Fruit fly (Drosophila melanogaster) whole organism, embryonic: ENCODE data around the gene udt.
A peak's percentile ranks its signal among the peaks of the same experiment; 100 is the strongest.

Experiments used
- Awh ChIP-seq: fragments of 200-800 bp; sonication (Bioruptor generic); IDR thresholded peaks from 2 replicates; pipeline ENCODE4, ENCODE4 v1.3.6; 2022; ENCODE audit warnings: missing biosample characterization, missing genetic modification characterization
- CG11696 ChIP-seq: fragments of 200-800 bp; sonication (Bioruptor generic); IDR thresholded peaks from 2 replicates; pipeline ENCODE4 v1.3.6; 2022; ENCODE audit warnings: missing biosample characterization, missing genetic modification characterization
- CG11723 ChIP-seq: fragments of 200-800 bp; sonication (Bioruptor generic); optimal IDR thresholded peaks from 2 replicates; lab custom pipeline; 2017; ENCODE audit warnings: missing biosample characterization, mild to moderate bottlenecking, missing genetic modification characterization
- CG12942 ChIP-seq: fragments of 200-800 bp; sonication (Bioruptor generic); optimal IDR thresholded peaks from 3 replicates; lab custom pipeline; 2016; ENCODE audit warnings: missing biosample characterization, missing genetic modification characterization
- CG14710 ChIP-seq: fragments of 200-800 bp; sonication (Bioruptor generic); optimal IDR thresholded peaks from 3 replicates; lab custom pipeline; 2019; ENCODE audit warnings: missing biosample characterization, mild to moderate bottlenecking, missing genetic modification characterization, moderate library complexity
- CG15601 ChIP-seq: fragments of 200-800 bp; sonication (Bioruptor generic); optimal IDR thresholded peaks from 3 replicates; lab custom pipeline; 2019; ENCODE audit warnings: missing biosample characterization, mild to moderate bottlenecking, missing genetic modification characterization, moderate library complexity
- CG17361 ChIP-seq: fragments of 200-800 bp; sonication (Bioruptor generic); IDR thresholded peaks from 3 replicates; pipeline ENCODE4 v1.3.6; 2022; ENCODE audit warnings: missing biosample characterization, missing genetic modification characterization
- CG17829 ChIP-seq: fragments of 200-800 bp; optimal IDR thresholded peaks from 2 replicates; lab custom pipeline; 2019; ENCODE audit warnings: missing biosample characterization, mild to moderate bottlenecking, missing genetic modification characterization, moderate library complexity
- CG1792 ChIP-seq: fragments of 200-800 bp; sonication (Bioruptor generic); optimal IDR thresholded peaks from 2 replicates; lab custom pipeline; 2016; ENCODE audit warnings: missing biosample characterization, missing genetic modification characterization
- CG18619 ChIP-seq: fragments of 200-800 bp; sonication (Bioruptor generic); optimal IDR thresholded peaks from 3 replicates; lab custom pipeline; 2017; ENCODE audit warnings: missing biosample characterization, mild to moderate bottlenecking, missing genetic modification characterization
- CG34422 ChIP-seq: fragments of 200-800 bp; sonication (Bioruptor generic); IDR thresholded peaks from 3 replicates; pipeline ENCODE4 v1.3.6; 2022; ENCODE audit warnings: missing biosample characterization, missing genetic modification characterization
- CG4360 ChIP-seq: fragments of 200-800 bp; sonication (Bioruptor generic); IDR thresholded peaks from 2 replicates; pipeline ENCODE4 v1.3.6; 2022; ENCODE audit warnings: missing biosample characterization, missing genetic modification characterization
- CG6175 ChIP-seq: fragments of 200-800 bp; sonication (Bioruptor generic); IDR thresholded peaks from 3 replicates; pipeline ENCODE4 v1.3.6; 2022; ENCODE audit warnings: missing biosample characterization, missing genetic modification characterization
- CG6791 ChIP-seq: fragments of 200-800 bp; sonication (Bioruptor generic); IDR thresholded peaks from 3 replicates; pipeline ENCODE4 v1.3.6; 2022; ENCODE audit warnings: missing biosample characterization, missing genetic modification characterization; ENCODE audit not compliant: partially characterized antibody
- CG7372 ChIP-seq: fragments of 200-800 bp; sonication (Bioruptor generic); IDR thresholded peaks from 2 replicates; pipeline ENCODE4 v1.3.6; 2022; ENCODE audit warnings: missing biosample characterization, missing genetic modification characterization
- CG8388 ChIP-seq: fragments of 200-800 bp; sonication (Bioruptor generic); optimal IDR thresholded peaks from 2 replicates; lab custom pipeline; 2019; ENCODE audit warnings: missing biosample characterization, mild to moderate bottlenecking, missing genetic modification characterization, moderate library complexity
- CG9817 ChIP-seq: fragments of 200-800 bp; sonication (Bioruptor generic); optimal IDR thresholded peaks from 2 replicates; lab custom pipeline; 2018; ENCODE audit warnings: missing biosample characterization, mild to moderate bottlenecking, missing genetic modification characterization, moderate library complexity
- Camta ChIP-seq: fragments of 200-800 bp; sonication (Bioruptor generic); optimal IDR thresholded peaks from 2 replicates; lab custom pipeline; 2016; ENCODE audit warnings: missing biosample characterization, missing genetic modification characterization
- Dfd ChIP-seq, 2 experiments: fragments of >200 bp; optimal IDR thresholded peaks; 2 replicates each; lab custom pipeline; 2017; ENCODE audit warnings: missing biosample characterization in 2 of 2, missing genetic modification characterization in 2 of 2
- Doc2 ChIP-seq: fragments of 200-800 bp; sonication (Bioruptor generic); IDR thresholded peaks from 2 replicates; pipeline ENCODE4 v1.3.6; 2022; ENCODE audit warnings: missing biosample characterization, missing genetic modification characterization
- Lim3 ChIP-seq: fragments of 200-800 bp; sonication (Bioruptor generic); IDR thresholded peaks from 2 replicates; pipeline ENCODE4 v1.3.6; 2022; ENCODE audit warnings: missing biosample characterization, missing genetic modification characterization
- MESR4 ChIP-seq: fragments of 200-800 bp; sonication (Bioruptor generic); optimal IDR thresholded peaks from 2 replicates; lab custom pipeline; 2018; ENCODE audit warnings: missing biosample characterization, mild to moderate bottlenecking, missing genetic modification characterization, moderate library complexity
- Max ChIP-seq: fragments of 200-800 bp; sonication (Bioruptor generic); optimal IDR thresholded peaks from 2 replicates; lab custom pipeline; 2016; ENCODE audit warnings: missing biosample characterization, mild to moderate bottlenecking, missing genetic modification characterization
- Nf-YC ChIP-seq: fragments of 200-800 bp; optimal IDR thresholded peaks from 3 replicates; lab custom pipeline; 2019; ENCODE audit warnings: missing biosample characterization, mild to moderate bottlenecking, missing genetic modification characterization, moderate library complexity
- Rfx ChIP-seq: fragments of 200-800 bp; sonication (Bioruptor generic); IDR thresholded peaks from 2 replicates; pipeline ENCODE4 v1.3.6; 2022; ENCODE audit warnings: missing biosample characterization, missing genetic modification characterization
- Scr ChIP-seq: fragments of 200-800 bp; sonication (Bioruptor generic); IDR thresholded peaks from 2 replicates; pipeline ENCODE4 v1.3.6; 2022; ENCODE audit warnings: missing biosample characterization, missing genetic modification characterization; ENCODE audit not compliant: partially characterized antibody
- Side ChIP-seq: fragments of 200-800 bp; sonication (Bioruptor generic); optimal IDR thresholded peaks from 2 replicates; lab custom pipeline; 2016; ENCODE audit warnings: missing biosample characterization, missing genetic modification characterization
- Sin3A ChIP-seq: fragments of >200 bp; optimal IDR thresholded peaks from 2 replicates; lab custom pipeline; 2018
- Sox102F ChIP-seq: fragments of 200-800 bp; sonication (Bioruptor generic); optimal IDR thresholded peaks from 2 replicates; lab custom pipeline; 2018; ENCODE audit warnings: missing biosample characterization, mild to moderate bottlenecking, missing genetic modification characterization, moderate library complexity
- Sry-δ ChIP-seq: fragments of 200-800 bp; sonication (Bioruptor generic); optimal IDR thresholded peaks from 2 replicates; lab custom pipeline; 2016; ENCODE audit warnings: missing biosample characterization, missing genetic modification characterization
- Xrp1 ChIP-seq: fragments of 200-800 bp; sonication (Bioruptor generic); IDR thresholded peaks from 2 replicates; pipeline ENCODE4 v1.3.6; 2022; ENCODE audit warnings: missing biosample characterization, missing genetic modification characterization
- bsh ChIP-seq, 2 experiments: fragments of 200-800 bp; sonication (Bioruptor generic); optimal IDR thresholded peaks; 2 replicates each; lab custom pipeline; 2017 to 2018; ENCODE audit warnings: mild to moderate bottlenecking in 2 of 2, missing biosample characterization in 2 of 2, missing genetic modification characterization in 2 of 2, moderate library complexity in 1 of 2
- btn ChIP-seq: fragments of 200-800 bp; sonication (Bioruptor generic); optimal IDR thresholded peaks from 2 replicates; lab custom pipeline; 2016; ENCODE audit warnings: missing biosample characterization, missing genetic modification characterization
- crol ChIP-seq: fragments of 200-800 bp; sonication (Bioruptor generic); IDR thresholded peaks from 2 replicates; pipeline ENCODE4 v1.3.6; 2022; ENCODE audit warnings: missing biosample characterization, missing genetic modification characterization
- cwo ChIP-seq: fragments of 200-800 bp; sonication (Bioruptor generic); optimal IDR thresholded peaks from 3 replicates; lab custom pipeline; 2017; ENCODE audit warnings: missing biosample characterization, missing genetic modification characterization, mild to moderate bottlenecking, moderate library complexity, missing genetic modification reagents
- dm ChIP-seq: fragments of 200-800 bp; sonication (Bioruptor generic); optimal IDR thresholded peaks from 3 replicates; lab custom pipeline; 2016; ENCODE audit warnings: missing biosample characterization, missing genetic modification characterization
- grn ChIP-seq: fragments of 200-800 bp; sonication (Bioruptor generic); optimal IDR thresholded peaks from 3 replicates; lab custom pipeline; 2017; ENCODE audit warnings: missing biosample characterization, missing genetic modification characterization
- h ChIP-seq: fragments of >200 bp; optimal IDR thresholded peaks from 2 replicates; lab custom pipeline; 2017
- ind ChIP-seq: fragments of 200-800 bp; sonication (Bioruptor generic); optimal IDR thresholded peaks from 3 replicates; lab custom pipeline; 2016; ENCODE audit warnings: missing biosample characterization, missing genetic modification characterization
- ken ChIP-seq: fragments of 200-800 bp; sonication (Bioruptor generic); IDR thresholded peaks from 3 replicates; pipeline ENCODE4 v1.3.6; 2022; ENCODE audit warnings: missing biosample characterization, missing genetic modification characterization
- luna ChIP-seq: fragments of 200-800 bp; sonication (Bioruptor generic); optimal IDR thresholded peaks from 2 replicates; lab custom pipeline; 2016; ENCODE audit warnings: missing biosample characterization, missing genetic modification characterization
- nom ChIP-seq: fragments of 200-800 bp; sonication (Bioruptor generic); optimal IDR thresholded peaks from 2 replicates; lab custom pipeline; 2017; ENCODE audit warnings: missing biosample characterization, missing genetic modification characterization, mild to moderate bottlenecking, moderate library complexity, missing genetic modification reagents
- pfk ChIP-seq: fragments of 200-800 bp; sonication (Bioruptor generic); optimal IDR thresholded peaks from 2 replicates; lab custom pipeline; 2018; ENCODE audit warnings: missing biosample characterization, mild to moderate bottlenecking, missing genetic modification characterization, moderate library complexity
- psq ChIP-seq: fragments of 200-800 bp; sonication (Bioruptor generic); optimal IDR thresholded peaks from 2 replicates; lab custom pipeline; 2017; ENCODE audit warnings: missing biosample characterization, missing genetic modification characterization
- repo ChIP-seq: fragments of 200-800 bp; sonication (Bioruptor generic); optimal IDR thresholded peaks from 2 replicates; lab custom pipeline; 2016; ENCODE audit warnings: missing biosample characterization, missing genetic modification characterization
- run ChIP-seq: fragments of 200-800 bp; sonication (Bioruptor generic); optimal IDR thresholded peaks from 3 replicates; lab custom pipeline; 2018; ENCODE audit warnings: missing biosample characterization, mild to moderate bottlenecking, missing genetic modification characterization
- slou ChIP-seq: fragments of 200-800 bp; sonication (Bioruptor generic); optimal IDR thresholded peaks from 3 replicates; lab custom pipeline; 2016; ENCODE audit warnings: missing biosample characterization, missing genetic modification characterization
- toy ChIP-seq: fragments of 200-800 bp; sonication (Bioruptor generic); IDR thresholded peaks from 2 replicates; pipeline ENCODE4 v1.3.6; 2022; ENCODE audit warnings: missing biosample characterization, missing genetic modification characterization
- wor ChIP-seq: fragments of 200-800 bp; sonication (Bioruptor generic); IDR thresholded peaks from 2 replicates; pipeline ENCODE4 v1.3.6; 2022; ENCODE audit warnings: missing biosample characterization, missing genetic modification characterization
- yki ChIP-seq: fragments of >200 bp; optimal IDR thresholded peaks from 3 replicates; lab custom pipeline; 2018
- zfh1 ChIP-seq: fragments of 200-800 bp; sonication (Bioruptor generic); IDR thresholded peaks from 3 replicates; pipeline ENCODE4 v1.3.6; 2022; ENCODE audit warnings: missing biosample characterization, missing genetic modification characterization

udt gene

DNA sequence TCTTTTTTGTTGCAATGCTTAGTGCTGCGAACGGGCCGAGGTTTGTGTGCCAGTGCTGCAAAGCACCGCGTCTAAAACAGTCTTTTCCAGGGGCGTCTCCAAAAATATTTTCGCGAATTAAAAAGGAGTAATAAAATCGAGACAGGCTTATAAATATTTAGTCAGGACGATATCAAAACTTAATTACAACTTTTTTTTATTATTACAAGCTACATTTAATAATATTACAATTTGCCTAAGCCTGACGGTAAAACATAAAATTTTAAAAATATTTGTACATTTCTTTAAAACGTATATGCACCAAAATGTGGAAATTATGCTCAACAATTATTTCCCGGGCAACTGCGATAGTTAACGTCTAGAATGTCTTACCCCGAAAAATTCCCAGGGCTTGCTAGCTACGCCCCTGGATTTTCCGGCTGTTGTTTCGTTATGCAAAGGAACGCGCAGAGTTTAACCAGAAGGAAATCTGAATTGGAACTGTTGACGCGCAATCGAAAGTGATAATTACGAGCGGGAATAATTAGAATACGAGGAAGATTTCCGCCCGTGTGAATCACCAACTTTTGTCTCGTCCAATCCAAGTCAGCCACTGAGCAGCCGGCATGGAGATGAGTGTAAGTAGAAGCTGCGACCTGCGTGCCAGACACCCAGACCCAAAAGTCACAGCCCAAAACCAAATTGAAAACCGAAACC is 5.0 kb downstream of the udt start, which contains the start of the genes PTPMT1 and Hrd3 (continued):
- TF ChIP-seq bsh (GFP tag; optimal IDR thresholded peaks at IDR 0.05; lab: Kevin White, UChicago) (peak; percentile 97 to 98), Max (GFP tag; lab: Kevin White, UChicago) (peak; percentile 99), Xrp1 (GFP tag; lab: Robert Waterston, UW) (peak; percentile 97), CG4360 (peak; percentile 65), ind (GFP tag; lab: Kevin White, UChicago) (peak; percentile 99), pfk (GFP tag; lab: Kevin White, UChicago) (peak; percentile 64), CG7372 (GFP tag; lab: Robert Waterston, UW) (peak; percentile 95), CG12942 (GFP tag; lab: Kevin White, UChicago) (peak; percentile 98), Dfd (GFP tag; optimal IDR thresholded peaks at IDR 0.05; lab: Kevin White, UChicago) (peak in 1 of 2 experiments; percentile 95), Camta (peak; percentile 97), Side (GFP tag; lab: Kevin White, UChicago) (peak; percentile 96), yki (lab: Kevin White, UChicago) (no peak), CG17361 (GFP tag; lab: Robert Waterston, UW) (peak; percentile 100), Sin3A (peak; percentile 69), h (no peak), CG15601 (tag; lab: Kevin White, UChicago) (peak; percentile 97), MESR4 (GFP tag; lab: Kevin White, UChicago) (peak; percentile 29), run (peak; percentile 95), crol (GFP tag; lab: Robert Waterston, UW) (peak; percentile 63; the same call in 1 of the 2 replicates), CG14710 (peak; percentile 98), Lim3 (peak; percentile 81), grn (GFP tag; lab: Kevin White, UChicago) (peak; percentile 83), CG34422 (peak; percentile 95), CG1792 (GFP tag; lab: Kevin White, UChicago) (peak; percentile 94), wor (GFP tag; lab: Robert Waterston, UW) (peak; percentile 94), Doc2 (GFP tag; lab: Robert Waterston, UW) (peak; percentile 90), luna (GFP tag; lab: Kevin White, UChicago) (peak; percentile 82), Awh (GFP tag; lab: Robert Waterston, UW) (peak; percentile 92), Sox102F (GFP tag; lab: Kevin White, UChicago) (peak; percentile 98), Nf-YC (tag; lab: Kevin White, UChicago) (peak; percentile 93), btn (GFP tag; lab: Kevin White, UChicago) (peak; percentile 91), slou (GFP tag; lab: Kevin White, UChicago) (peak; percentile 98), CG9817 (tag; lab: Kevin White, UChicago) (peak; percentile 98), psq (GFP tag; lab: Kevin White, UChicago) (peak; percentile 96), toy (GFP tag; lab: Robert Waterston, UW) (peak; percentile 86), CG11696 (peak; percentile 83), cwo (GFP tag; lab: Kevin White, UChicago) (peak; percentile 97), nom (GFP tag; lab: Kevin White, UChicago) (peak; percentile 96), CG8388 (GFP tag; lab: Kevin White, UChicago) (peak; percentile 97), Rfx (GFP tag; lab: Robert Waterston, UW) (peak; percentile 97), CG11723 (peak; percentile 98), CG6791 (no peak), dm (GFP tag; lab: Kevin White, UChicago) (peak; percentile 92), repo (peak; percentile 93), zfh1 (peak; percentile 96), Sry-δ (peak; percentile 71), CG17829 (tag; lab: Kevin White, UChicago) (peak; percentile 99), Scr (GFP tag; lab: Robert Waterston, UW) (0 out of 2 replicates have a peak, but pooled peaks have one; percentile 26), CG6175 (GFP tag; lab: Robert Waterston, UW) (peak; percentile 87), ken (peak; percentile 94), CG18619 (GFP tag; lab: Kevin White, UChicago) (peak; percentile 99)
